Worm (Caenorhabditis elegans): Measurements from ENCODE around the gene srd-5.

The srd-5 gene

DNA sequence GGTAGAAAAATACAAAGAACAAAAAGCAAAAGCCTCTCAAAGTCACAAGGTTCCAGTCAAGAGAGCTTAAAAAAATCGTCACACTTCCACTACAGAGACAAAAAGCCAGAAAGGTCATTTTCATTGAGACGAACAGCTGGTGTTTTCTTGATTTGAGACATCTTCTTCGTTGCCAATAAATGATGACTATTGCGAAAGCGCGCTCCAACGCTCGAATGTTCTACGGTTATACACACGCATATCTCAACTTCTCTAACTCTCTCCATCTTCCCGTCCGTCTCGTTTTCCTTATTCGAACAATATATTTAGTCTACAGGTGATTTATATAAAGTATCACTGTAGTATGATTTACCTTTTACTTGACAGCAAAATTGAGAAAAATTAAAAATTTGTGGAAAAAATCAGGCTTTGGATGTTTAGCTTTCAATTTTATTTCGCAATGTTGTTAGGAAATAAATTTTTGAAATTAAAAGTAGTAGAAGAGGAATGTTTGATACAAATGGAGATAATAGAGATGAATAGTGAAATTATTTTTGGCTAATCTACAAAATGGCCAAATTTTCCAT lies 8.9 kb downstream of the srd-5 start (continued):
- TF ChIP-seq snpc-3.4 (tag; optimal IDR thresholded peaks at IDR 0.05) (no peak), attf-5 (GFP tag; optimal IDR thresholded peaks at IDR 0.05) (peak; percentile 60), F22D6.2 (tag; optimal IDR thresholded peaks at IDR 0.05) (no peak), snpc-4 (GFP tag; optimal IDR thresholded peaks at IDR 0.05) (no peak), snpc-4 (tag; optimal IDR thresholded peaks at IDR 0.05) (peak in 1 of 4 experiments; percentile 67), nhr-27 (tag; optimal IDR thresholded peaks at IDR 0.05) (no peak), tbp1 (GFP tag; optimal IDR thresholded peaks at IDR 0.05) (no peak), nhr-80 (tag; optimal IDR thresholded peaks at IDR 0.05) (no peak), Y56A3A.18 (GFP tag; IDR thresholded peaks at IDR 0.05) (no peak), C17E4.6 (GFP tag; IDR thresholded peaks at IDR 0.05) (no peak), B0035.1 (tag; optimal IDR thresholded peaks at IDR 0.05) (no peak), hsf-1 (GFP tag; IDR thresholded peaks at IDR 0.05) (0 out of 2 replicates have a peak, but pooled peaks have one; percentile 44), somi-1 (GFP tag; optimal IDR thresholded peaks at IDR 0.05) (no peak), attf-3 (GFP tag; conservative IDR thresholded peaks at IDR 0.05) (no peak), nhr-179 (tag; optimal IDR thresholded peaks at IDR 0.05) (no peak), die-1 (tag; optimal IDR thresholded peaks at IDR 0.05) (no peak), F52B5.7 (tag; optimal IDR thresholded peaks at IDR 0.05) (no peak), dox-1 (GFP tag; IDR thresholded peaks at IDR 0.05) (peak; percentile 48)

DNA sequence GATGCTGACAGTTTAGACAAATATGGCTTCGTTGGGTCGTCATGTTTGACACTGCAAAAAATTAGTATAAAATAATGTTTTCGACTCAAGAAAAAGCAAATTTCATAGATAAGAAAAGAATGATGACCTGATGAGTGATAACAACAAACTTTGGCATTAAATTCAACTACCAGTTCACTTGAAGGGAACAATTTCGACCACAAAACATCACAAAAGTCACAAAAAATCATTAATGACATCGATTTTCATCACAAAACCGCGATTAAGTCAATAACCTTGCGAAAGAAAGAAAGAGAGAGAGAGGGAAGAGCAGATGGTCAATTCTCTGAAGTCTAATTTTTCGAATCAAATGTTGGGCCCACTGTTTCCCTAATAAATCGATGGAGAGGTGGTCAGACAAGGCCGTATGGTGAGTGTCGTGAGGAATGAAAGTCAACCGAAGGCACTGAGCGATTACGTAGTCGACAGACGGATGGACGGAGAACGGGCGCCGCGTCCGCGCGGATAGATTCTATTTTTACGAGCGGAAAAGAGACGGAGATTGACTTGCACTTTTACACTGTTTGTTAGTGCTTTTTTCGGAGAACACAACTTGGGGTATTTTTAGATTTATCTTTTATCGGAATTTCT lies 9.8 kb downstream of the srd-5 start, which contains the start of gene bec-1:
Gene bec-1, minus strand, starts transcription at position 51 of the 630 bp plus-strand sequence.
- TF ChIP-seq F55B11.4 (tag; optimal IDR thresholded peaks at IDR 0.05; ENCODE audit: borderline replicate concordance, insufficient read depth): no peak
- TF ChIP-seq madf-6 (GFP tag; IDR thresholded peaks at IDR 0.05): peak; percentile 37; the same call in 1 of the 2 replicates
- TF ChIP-seq F52B5.7 (tag; optimal IDR thresholded peaks at IDR 0.05): peak; percentile 7
- peak; percentile 12 for TF ChIP-seq nhr-80 (tag; optimal IDR thresholded peaks at IDR 0.05)
- peak; percentile 28 for TF ChIP-seq ets-4 (GFP tag; optimal IDR thresholded peaks at IDR 0.05)
- peak; percentile 14 for TF ChIP-seq nhr-90 (tag; optimal IDR thresholded peaks at IDR 0.05)
- 0 out of 2 replicates have a peak, but pooled peaks have one; percentile 29 for TF ChIP-seq pbrm-1 (GFP tag; IDR thresholded peaks at IDR 0.05)
- TF ChIP-seq ztf-26 (tag; optimal IDR thresholded peaks at IDR 0.05): no peak
- TF ChIP-seq nfyb-1 (GFP tag; IDR thresholded peaks at IDR 0.05): peak; percentile 62
- TF ChIP-seq aptf-3 (GFP tag; IDR thresholded peaks at IDR 0.05): no peak
- TF ChIP-seq ZK185.1 (tag; optimal IDR thresholded peaks at IDR 0.05; ENCODE audit: poor library complexity, severe bottlenecking): no peak
- TF ChIP-seq B0336.3 (GFP tag; IDR thresholded peaks at IDR 0.05): peak; percentile 57; the same call in 1 of the 2 replicates
- TF ChIP-seq ztf-25 (GFP tag; IDR thresholded peaks at IDR 0.05): no peak
- no peak for TF ChIP-seq B0261.1 (tag; optimal IDR thresholded peaks at IDR 0.05)
- peak; percentile 25; the same call in 1 of the 2 replicates for TF ChIP-seq dox-1 (GFP tag; IDR thresholded peaks at IDR 0.05)
- TF ChIP-seq Y53G8AR.9 (GFP tag; conservative IDR thresholded peaks at IDR 0.05): peak; percentile 57; the same call in 1 of the 2 replicates
- peak in 1 of 2 experiments; percentile 20 for TF ChIP-seq let-607 (tag; optimal IDR thresholded peaks at IDR 0.05)

DNA sequence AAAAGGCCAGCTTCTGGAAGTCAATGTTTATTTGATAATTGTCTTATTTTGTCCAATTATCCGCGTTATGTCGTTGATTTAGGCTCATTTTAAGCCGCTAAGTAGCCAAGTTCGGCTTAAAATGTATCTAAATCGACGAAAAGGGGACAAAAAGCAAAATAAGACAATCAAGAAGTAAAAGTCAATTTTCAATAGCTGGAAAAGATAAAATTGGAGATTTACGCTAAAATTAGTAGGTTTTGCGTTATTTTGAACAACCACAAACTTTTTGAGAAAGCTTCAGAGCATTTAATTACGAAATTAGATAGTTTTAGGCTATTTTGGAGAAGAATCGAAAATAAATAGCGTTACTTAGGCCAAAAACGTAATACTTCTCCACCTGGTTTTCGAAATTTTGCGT lies 11.4 kb downstream of the srd-5 start:
- TF ChIP-seq tlf-1 (GFP tag; optimal IDR thresholded peaks at IDR 0.05) (no peak), C06A6.2 (GFP tag; conservative IDR thresholded peaks at IDR 0.05) (0 out of 2 replicates have a peak, but pooled peaks have one; percentile 15)

Data from whole organism, young adult.